Worm (Caenorhabditis elegans): ENCODE results near the gene grl-28.
"Not testable (repeated sequence)": the region's sequence is repeated elsewhere in the genome, so short reads cannot be mapped to it uniquely, and the experiment has no call there.

grl-28 gene

ce11 chrV:3551765-3552164 is at the start of gene grl-28:
Gene grl-28, minus strand, starts transcription at chrV:3551865.
- TF ChIP-seq pag-3 (tag; optimal IDR thresholded peaks at IDR 0.05; ENCODE audit: borderline replicate concordance, insufficient read depth), result no peak
- TF ChIP-seq nhr-85 (tag), result peak; percentile 1

- no peak for TF ChIP-seq mep-1 (tag; optimal IDR thresholded peaks at IDR 0.05)
- TF ChIP-seq mdl-1 (tag; optimal IDR thresholded peaks at IDR 0.05), result no peak
- TF ChIP-seq nhr-76 (tag; optimal IDR thresholded peaks at IDR 0.05), result no peak
- no peak for TF ChIP-seq elt-2 (tag; optimal IDR thresholded peaks at IDR 0.05)
- no peak for TF ChIP-seq nhr-84 (tag; optimal IDR thresholded peaks at IDR 0.05)
- no peak for TF ChIP-seq pag-3 (tag; optimal IDR thresholded peaks at IDR 0.05; ENCODE audit: borderline replicate concordance, insufficient read depth)
- TF ChIP-seq tbx-2 (tag; optimal IDR thresholded peaks at IDR 0.05), result no peak
- no peak for TF ChIP-seq nhr-11 (tag; optimal IDR thresholded peaks at IDR 0.05)
- no peak for TF ChIP-seq zag-1 (tag; optimal IDR thresholded peaks at IDR 0.05)
- no peak for TF ChIP-seq efl-3 (GFP tag; optimal IDR thresholded peaks at IDR 0.05)
- no peak for TF ChIP-seq alr-1 (tag; optimal IDR thresholded peaks at IDR 0.05; ENCODE audit: borderline replicate concordance)
- TF ChIP-seq ama-1 (optimal IDR thresholded peaks at IDR 0.05), result no peak
- no peak for TF ChIP-seq unc-98 (GFP tag; IDR thresholded peaks at IDR 0.05)
- TF ChIP-seq nhr-20 (tag; optimal IDR thresholded peaks at IDR 0.05), result no peak
- TF ChIP-seq vab-15 (tag; optimal IDR thresholded peaks at IDR 0.05), result no peak
- no peak for TF ChIP-seq elt-3 (tag; optimal IDR thresholded peaks at IDR 0.05)
- TF ChIP-seq grh-1 (GFP tag; IDR thresholded peaks at IDR 0.05), result no peak
- no peak for TF ChIP-seq F16B12.6 (tag; optimal IDR thresholded peaks at IDR 0.05)
- no peak for TF ChIP-seq isw-1 (GFP tag; IDR thresholded peaks at IDR 0.05)
These were observed 48.9 kb upstream of the grl-28 start, which contains the start of gene T22F3.7 for ce11 chrV:3600570-3600969. Gene T22F3.7, minus strand, starts transcription at chrV:3600670.

ce11 chrV:3597052-3597451 is 45.4 kb upstream of the grl-28 start, which contains the start of gene srh-212:
Gene srh-212, minus strand, starts transcription at chrV:3597152.
- TF ChIP-seq ama-1 (optimal IDR thresholded peaks at IDR 0.05); sup-37 (GFP tag; optimal IDR thresholded peaks at IDR 0.05); rnt-1 (tag; optimal IDR thresholded peaks at IDR 0.05): not testable (repeated sequence)

ce11 chrV:3594936-3595335 is 43.3 kb upstream of the grl-28 start, which contains the start of gene srh-213:
Gene srh-213, minus strand, starts transcription at chrV:3595036.
- no peak for TF ChIP-seq fkh-10 (GFP tag; optimal IDR thresholded peaks at IDR 0.05)
- no peak for TF ChIP-seq xbp-1 (tag; optimal IDR thresholded peaks at IDR 0.05)
- TF ChIP-seq ztf-11 (tag; optimal IDR thresholded peaks at IDR 0.05), result no peak
- no peak for TF ChIP-seq lin-13 (GFP tag; optimal IDR thresholded peaks at IDR 0.05)
- no peak for TF ChIP-seq aha-1 (tag; optimal IDR thresholded peaks at IDR 0.05)
- TF ChIP-seq ets-5 (GFP tag; IDR thresholded peaks at IDR 0.05), result no peak
- TF ChIP-seq hpl-2 (GFP tag; optimal IDR thresholded peaks at IDR 0.05), result no peak
- no peak for TF ChIP-seq hlh-17 (GFP tag; optimal IDR thresholded peaks at IDR 0.05; ENCODE audit: borderline replicate concordance)
- TF ChIP-seq ceh-88 (GFP tag; IDR thresholded peaks at IDR 0.05), result no peak
- no peak for TF ChIP-seq jun-1 (tag; optimal IDR thresholded peaks at IDR 0.05)
- TF ChIP-seq lsy-2 (tag; optimal IDR thresholded peaks at IDR 0.05), result no peak
- TF ChIP-seq egl-27 (tag; optimal IDR thresholded peaks at IDR 0.05), result no peak
- TF ChIP-seq efl-3 (GFP tag; optimal IDR thresholded peaks at IDR 0.05), result no peak
- no peak for TF ChIP-seq lin-35 (GFP tag; optimal IDR thresholded peaks at IDR 0.05)
- no peak for TF ChIP-seq unc-86 (tag; optimal IDR thresholded peaks at IDR 0.05)
- TF ChIP-seq F16B12.6 (tag; optimal IDR thresholded peaks at IDR 0.05), result no peak
- TF ChIP-seq nhr-76 (tag; optimal IDR thresholded peaks at IDR 0.05), result no peak
- TF ChIP-seq nhr-237 (tag; optimal IDR thresholded peaks at IDR 0.05), result no peak
